Fruit fly (Drosophila melanogaster): ENCODE measurements around the gene AnxB11.

The AnxB11 gene

dm6 chrX:16391397-16391796 lies 30.7 kb downstream of the AnxB11 start, which contains the start of the genes TH1 and mei-41:
TSS of gene TH1 (minus strand) at chrX:16391438.
TSS of gene mei-41 (plus strand) at chrX:16391698.
- TF ChIP-seq fd64A (GFP tag; optimal IDR thresholded peaks at IDR 0.05) = no peak
- no peak for TF ChIP-seq Neu2 (GFP tag; optimal IDR thresholded peaks at IDR 0.05; ENCODE audit: borderline replicate concordance)
- TF ChIP-seq Doc3 (GFP tag; IDR thresholded peaks at IDR 0.05; ENCODE audit: partially characterized antibody) = no peak
- no peak for TF ChIP-seq ash1 (GFP tag; optimal IDR thresholded peaks at IDR 0.05)
- peak; percentile 76 for TF ChIP-seq CG4424 (GFP tag; optimal IDR thresholded peaks at IDR 0.05)
- peak; percentile 97 for TF ChIP-seq CG6689 (GFP tag; IDR thresholded peaks at IDR 0.05)
- peak; percentile 83 for TF ChIP-seq CG18619 (GFP tag; optimal IDR thresholded peaks at IDR 0.05)
- no peak for TF ChIP-seq fd102C (GFP tag; optimal IDR thresholded peaks at IDR 0.05)
- no peak for TF ChIP-seq Opbp (GFP tag; IDR thresholded peaks at IDR 0.05; ENCODE audit: partially characterized antibody)
- peak; percentile 96 for TF ChIP-seq Awh (GFP tag; IDR thresholded peaks at IDR 0.05)
- peak; percentile 72 for TF ChIP-seq ATbp (GFP tag; optimal IDR thresholded peaks at IDR 0.05)
- no peak; the same call in 2 of the 3 replicates for TF ChIP-seq CG17361 (GFP tag; IDR thresholded peaks at IDR 0.05)
- TF ChIP-seq cas (GFP tag; IDR thresholded peaks at IDR 0.05) = peak; percentile 90
- TF ChIP-seq CG15011 (GFP tag; optimal IDR thresholded peaks at IDR 0.05) = no peak
- TF ChIP-seq croc (GFP tag; conservative IDR thresholded peaks at IDR 0.05) = peak; percentile 96
- TF ChIP-seq CG10959 (GFP tag; IDR thresholded peaks at IDR 0.05) = peak; percentile 93
- peak; percentile 83 for TF ChIP-seq CG18599 (GFP tag; optimal IDR thresholded peaks at IDR 0.05)
- TF ChIP-seq Ravus (GFP tag; IDR thresholded peaks at IDR 0.05) = peak; percentile 87
- TF ChIP-seq CG5180 (GFP tag; optimal IDR thresholded peaks at IDR 0.05) = no peak
- no peak for TF ChIP-seq Jarid2 (GFP tag; optimal IDR thresholded peaks at IDR 0.05)
- peak; percentile 74 for TF ChIP-seq CG3065 (GFP tag; optimal IDR thresholded peaks at IDR 0.05)
- peak; percentile 70 for TF ChIP-seq Dref (GFP tag; IDR thresholded peaks at IDR 0.05)
- TF ChIP-seq CG10366 (GFP tag; IDR thresholded peaks at IDR 0.05) = peak; percentile 91
- peak; percentile 76 for TF ChIP-seq kay (GFP tag; optimal IDR thresholded peaks at IDR 0.05)
- peak; percentile 96 for TF ChIP-seq ken (GFP tag; IDR thresholded peaks at IDR 0.05)
- TF ChIP-seq Nf-YB (GFP tag; optimal IDR thresholded peaks at IDR 0.05) = peak; percentile 64
- no peak for TF ChIP-seq maf-S (GFP tag; optimal IDR thresholded peaks at IDR 0.05)
- no peak for TF ChIP-seq hbn (GFP tag; IDR thresholded peaks at IDR 0.05; ENCODE audit: partially characterized antibody)
- no peak for TF ChIP-seq CG31365 (tag; optimal IDR thresholded peaks at IDR 0.05)
- peak; percentile 91 for TF ChIP-seq klu (GFP tag; IDR thresholded peaks at IDR 0.05)
- peak; percentile 80 for TF ChIP-seq CG9437 (GFP tag; optimal IDR thresholded peaks at IDR 0.05)
- TF ChIP-seq Dll (GFP tag; IDR thresholded peaks at IDR 0.05; ENCODE audit: partially characterized antibody) = peak; percentile 58; the same call in 3 of the 4 replicates
- peak; percentile 76 for TF ChIP-seq onecut (GFP tag; IDR thresholded peaks at IDR 0.05)
- TF ChIP-seq HLHmδ (GFP tag; optimal IDR thresholded peaks at IDR 0.05) = no peak
- peak; percentile 91 for TF ChIP-seq CG2199 (GFP tag; IDR thresholded peaks at IDR 0.05)
- peak; percentile 93 for TF ChIP-seq CG9817 (tag; optimal IDR thresholded peaks at IDR 0.05)
- TF ChIP-seq trh (GFP tag; optimal IDR thresholded peaks at IDR 0.05) = peak; percentile 72
- TF ChIP-seq repo (GFP tag; optimal IDR thresholded peaks at IDR 0.05) = no peak
- peak; percentile 96 for TF ChIP-seq gem (tag; optimal IDR thresholded peaks at IDR 0.05)
- peak; percentile 5 for TF ChIP-seq CG4707 (GFP tag; optimal IDR thresholded peaks at IDR 0.05)
- peak; percentile 54 for TF ChIP-seq CG3995 (GFP tag; optimal IDR thresholded peaks at IDR 0.05)
- peak; percentile 53 for TF ChIP-seq jumu (GFP tag; optimal IDR thresholded peaks at IDR 0.05)
- peak; percentile 96 for TF ChIP-seq dysf (GFP tag; IDR thresholded peaks at IDR 0.05)
- TF ChIP-seq chn (GFP tag; optimal IDR thresholded peaks at IDR 0.05) = peak; percentile 59
- TF ChIP-seq zen (tag; optimal IDR thresholded peaks at IDR 0.05) = peak; percentile 93
- no peak for TF ChIP-seq B-H2 (GFP tag; optimal IDR thresholded peaks at IDR 0.05)
- peak; percentile 87 for TF ChIP-seq fd3F (GFP tag; optimal IDR thresholded peaks at IDR 0.05)
- TF ChIP-seq CTCF (GFP tag; optimal IDR thresholded peaks at IDR 0.05) = peak; percentile 6
- TF ChIP-seq az2 (GFP tag; optimal IDR thresholded peaks at IDR 0.05) = peak; percentile 84
- TF ChIP-seq dimm (GFP tag; IDR thresholded peaks at IDR 0.05) = peak; percentile 65; the same call in 1 of the 2 replicates
- TF ChIP-seq CG16863 (GFP tag; optimal IDR thresholded peaks at IDR 0.05) = peak; percentile 40

All from whole organism, embryonic.